Worm (Caenorhabditis elegans) whole organism, late embryonic: Measurements from ENCODE around the gene W10G11.2.

ENCODE experiments used
- C38D4.7 ChIP-seq: fragments of 200-800 bp; sonication (Bioruptor generic); optimal IDR thresholded peaks from 2 replicates; lab custom pipeline; 2018; ENCODE audit warnings: mild to moderate bottlenecking, missing genetic modification characterization, moderate library complexity, missing compliant biosample characterization
- K09A11.1 ChIP-seq: sonication (generic microtip); optimal IDR thresholded peaks from 2 replicates; lab custom pipeline; 2017; ENCODE audit warnings: antibody characterized with exemption, mild to moderate bottlenecking, missing genetic modification characterization, missing compliant biosample characterization; ENCODE audit not compliant: insufficient read depth
- T23F11.4 ChIP-seq: fragments of 200-800 bp; sonication (Bioruptor generic); optimal IDR thresholded peaks from 2 replicates; lab custom pipeline; 2018; ENCODE audit warnings: mild to moderate bottlenecking, missing genetic modification characterization, missing compliant biosample characterization
- Y22D7AL.16 ChIP-seq: sonication (generic microtip); optimal IDR thresholded peaks from 2 replicates; lab custom pipeline; 2016; ENCODE audit warnings: missing genetic modification characterization, missing compliant biosample characterization
- ceh-19 ChIP-seq: fragments of 200-800 bp; sonication (Bioruptor generic); optimal IDR thresholded peaks from 2 replicates; lab custom pipeline; 2018; ENCODE audit warnings: mild to moderate bottlenecking, missing genetic modification characterization, missing compliant biosample characterization
- ceh-2 ChIP-seq: sonication (generic microtip); optimal IDR thresholded peaks from 2 replicates; lab custom pipeline; 2016; ENCODE audit warnings: missing genotype, missing genetic modification characterization, missing compliant biosample characterization
- ceh-22 ChIP-seq: sonication (generic microtip); optimal IDR thresholded peaks from 2 replicates; lab custom pipeline; 2017; ENCODE audit warnings: missing biosample characterization, missing genetic modification characterization
- ceh-31 ChIP-seq: sonication (generic microtip); optimal IDR thresholded peaks from 2 replicates; lab custom pipeline; 2016; ENCODE audit warnings: missing genetic modification characterization, missing compliant biosample characterization
- ceh-34 ChIP-seq: sonication (generic microtip); optimal IDR thresholded peaks from 2 replicates; lab custom pipeline; 2016; ENCODE audit warnings: mild to moderate bottlenecking, missing genetic modification characterization, missing compliant biosample characterization
- ceh-48 ChIP-seq: sonication (generic microtip); optimal IDR thresholded peaks from 2 replicates; lab custom pipeline; 2016; ENCODE audit warnings: missing genetic modification characterization, inconsistent platforms, missing compliant biosample characterization
- ceh-6 ChIP-seq: fragments of 200-800 bp; sonication (Bioruptor generic); optimal IDR thresholded peaks from 2 replicates; lab custom pipeline; 2018; ENCODE audit warnings: mild to moderate bottlenecking, missing genetic modification characterization, missing compliant biosample characterization
- ceh-9 ChIP-seq: sonication (generic microtip); optimal IDR thresholded peaks from 2 replicates; lab custom pipeline; 2016; ENCODE audit warnings: mild to moderate bottlenecking, missing genetic modification characterization, inconsistent platforms, missing compliant biosample characterization
- che-1 ChIP-seq: sonication (generic microtip); optimal IDR thresholded peaks from 2 replicates; lab custom pipeline; 2016; ENCODE audit warnings: mild to moderate bottlenecking, missing genetic modification characterization, missing compliant biosample characterization
- dmd-4 ChIP-seq: sonication (generic microtip); optimal IDR thresholded peaks from 2 replicates; lab custom pipeline; 2016; ENCODE audit warnings: borderline replicate concordance, missing genetic modification characterization, missing compliant biosample characterization
- dve-1 ChIP-seq: sonication (generic microtip); optimal IDR thresholded peaks from 2 replicates; lab custom pipeline; 2017; ENCODE audit warnings: antibody characterized with exemption, mild to moderate bottlenecking, missing genetic modification characterization, missing compliant biosample characterization
- elt-2 ChIP-seq: sonication (generic microtip); optimal IDR thresholded peaks from 2 replicates; lab custom pipeline; 2016; ENCODE audit warnings: missing genetic modification reagents, missing genetic modification characterization, missing compliant biosample characterization
- elt-4 ChIP-seq: sonication (generic microtip); optimal IDR thresholded peaks from 2 replicates; lab custom pipeline; 2016; ENCODE audit warnings: missing genetic modification characterization, missing compliant biosample characterization
- ets-4 ChIP-seq: sonication (generic microtip); optimal IDR thresholded peaks from 2 replicates; lab custom pipeline; 2016; ENCODE audit warnings: missing genetic modification characterization, missing compliant biosample characterization
- eyg-1 ChIP-seq: sonication (generic microtip); optimal IDR thresholded peaks from 2 replicates; lab custom pipeline; 2016; ENCODE audit warnings: missing genotype, missing genetic modification characterization, missing compliant biosample characterization
- fax-1 ChIP-seq: sonication (generic microtip); optimal IDR thresholded peaks from 2 replicates; lab custom pipeline; 2016; ENCODE audit warnings: missing genotype, missing genetic modification characterization, missing compliant biosample characterization
- fkh-10 ChIP-seq: fragments of 150-350 bp; optimal IDR thresholded peaks from 2 replicates; lab custom pipeline; 2014; ENCODE audit warnings: missing biosample characterization, missing genetic modification reagents, missing genetic modification characterization
- fkh-6 ChIP-seq: sonication (generic microtip); optimal IDR thresholded peaks from 2 replicates; lab custom pipeline; 2016; ENCODE audit warnings: missing genetic modification characterization, missing compliant biosample characterization
- hlh-13 ChIP-seq: fragments of 200-800 bp; sonication (Bioruptor generic); optimal IDR thresholded peaks from 2 replicates; lab custom pipeline; 2018; ENCODE audit warnings: mild to moderate bottlenecking, missing genetic modification characterization, missing compliant biosample characterization
- hlh-15 ChIP-seq: sonication (generic microtip); optimal IDR thresholded peaks from 2 replicates; lab custom pipeline; 2016; ENCODE audit warnings: missing genetic modification characterization, missing compliant biosample characterization
- hlh-30 ChIP-seq: sonication (generic microtip); optimal IDR thresholded peaks from 2 replicates; lab custom pipeline; 2017; ENCODE audit warnings: antibody characterized with exemption, missing genetic modification characterization, missing compliant biosample characterization; ENCODE audit not compliant: insufficient read depth
- lim-6 ChIP-seq: sonication (generic microtip); optimal IDR thresholded peaks from 2 replicates; lab custom pipeline; 2016; ENCODE audit warnings: missing genetic modification characterization, missing compliant biosample characterization
- madf-2 ChIP-seq: sonication (generic microtip); optimal IDR thresholded peaks from 2 replicates; lab custom pipeline; 2017; ENCODE audit warnings: missing genetic modification characterization, missing compliant biosample characterization
- mec-3 ChIP-seq: sonication (generic microtip); optimal IDR thresholded peaks from 2 replicates; lab custom pipeline; 2016; ENCODE audit warnings: borderline replicate concordance, missing genetic modification characterization, missing compliant biosample characterization
- nfya-1 ChIP-seq: sonication (generic microtip); optimal IDR thresholded peaks from 2 replicates; lab custom pipeline; 2017; ENCODE audit warnings: missing genetic modification characterization, mild to moderate bottlenecking, missing compliant biosample characterization, antibody characterized with exemption, moderate library complexity
- npax-4 ChIP-seq: sonication (generic microtip); optimal IDR thresholded peaks from 2 replicates; lab custom pipeline; 2016; ENCODE audit warnings: missing genetic modification characterization, missing compliant biosample characterization
- odd-2 ChIP-seq: sonication (generic microtip); optimal IDR thresholded peaks from 2 replicates; lab custom pipeline; 2017; ENCODE audit warnings: antibody characterized with exemption, mild to moderate bottlenecking, missing genetic modification characterization, missing compliant biosample characterization
- pag-3 ChIP-seq: sonication (generic microtip); optimal IDR thresholded peaks from 2 replicates; lab custom pipeline; 2016; ENCODE audit warnings: missing compliant biosample characterization, missing genetic modification characterization, borderline replicate concordance
- pha-4 ChIP-seq: fragments of 150-350 bp; optimal IDR thresholded peaks from 2 replicates; lab custom pipeline; 2018; ENCODE audit warnings: missing biosample characterization, missing genetic modification reagents, missing genetic modification characterization
- pqm-1 ChIP-seq: sonication (generic microtip); optimal IDR thresholded peaks from 2 replicates; lab custom pipeline; 2016; ENCODE audit warnings: missing genetic modification characterization, missing compliant biosample characterization
- ref-2 ChIP-seq: sonication (generic microtip); optimal IDR thresholded peaks from 2 replicates; lab custom pipeline; 2016; ENCODE audit warnings: missing genetic modification characterization, missing compliant biosample characterization
- rnt-1 ChIP-seq: sonication (generic microtip); optimal IDR thresholded peaks from 2 replicates; lab custom pipeline; 2016; ENCODE audit warnings: missing genetic modification characterization, missing compliant biosample characterization
- sdc-2 ChIP-seq: sonication (generic microtip); optimal IDR thresholded peaks from 2 replicates; lab custom pipeline; 2016; ENCODE audit warnings: missing genotype, missing genetic modification characterization, missing compliant biosample characterization
- sox-2 ChIP-seq: fragments of 200-800 bp; sonication (Bioruptor generic); IDR thresholded peaks from 2 replicates; pipeline ENCODE4 v1.3.6; 2022; ENCODE audit warnings: missing genetic modification reagents, missing genetic modification characterization, missing compliant biosample characterization
- sox-4 ChIP-seq: sonication (generic microtip); optimal IDR thresholded peaks from 2 replicates; lab custom pipeline; 2017; ENCODE audit warnings: mild to moderate bottlenecking, missing genetic modification characterization, inconsistent platforms, missing compliant biosample characterization
- tbx-2 ChIP-seq: sonication (generic microtip); optimal IDR thresholded peaks from 2 replicates; lab custom pipeline; 2016; ENCODE audit warnings: missing genetic modification characterization, missing compliant biosample characterization
- tbx-7 ChIP-seq: sonication (generic microtip); optimal IDR thresholded peaks from 2 replicates; lab custom pipeline; 2016; ENCODE audit warnings: missing genotype, missing genetic modification characterization, missing compliant biosample characterization
- ttx-3 ChIP-seq: sonication (generic microtip); optimal IDR thresholded peaks from 2 replicates; lab custom pipeline; 2016; ENCODE audit warnings: missing genetic modification reagents, missing genetic modification characterization, missing compliant biosample characterization
- unc-42 ChIP-seq: sonication (generic microtip); optimal IDR thresholded peaks from 2 replicates; lab custom pipeline; 2016; ENCODE audit warnings: missing genotype, missing genetic modification characterization, missing compliant biosample characterization
- unc-55 ChIP-seq: sonication (generic microtip); optimal IDR thresholded peaks from 2 replicates; lab custom pipeline; 2017; ENCODE audit warnings: missing biosample characterization, missing genetic modification reagents, missing genetic modification characterization
- unc-86 ChIP-seq: sonication (generic microtip); optimal IDR thresholded peaks from 2 replicates; lab custom pipeline; 2016; ENCODE audit warnings: missing genetic modification characterization, missing compliant biosample characterization
- ztf-16 ChIP-seq: sonication (generic microtip); optimal IDR thresholded peaks from 2 replicates; lab custom pipeline; 2017; ENCODE audit warnings: missing genetic modification characterization, missing compliant biosample characterization

W10G11.2 gene

ce11 chrII:3520988-3521850 is 40.2 kb downstream of the W10G11.2 start, which contains the start of gene W09G10.9 (continued):
- TF ChIP-seq sox-2: peak; percentile 88
- peak; percentile 65 for TF ChIP-seq fax-1 (tag; lab: Kevin White, UChicago)
- no peak for TF ChIP-seq fkh-10 (GFP tag; lab: Kevin White, UChicago)
- peak; percentile 39 for TF ChIP-seq ceh-31 (tag; lab: Kevin White, UChicago)
- peak; percentile 76 for TF ChIP-seq madf-2 (tag; lab: Kevin White, UChicago)
- no peak for TF ChIP-seq pqm-1
- no peak for TF ChIP-seq tbx-7 (tag; lab: Kevin White, UChicago)
- TF ChIP-seq dmd-4: peak; percentile 70
- TF ChIP-seq hlh-15 (tag; lab: Kevin White, UChicago): peak; percentile 49
- TF ChIP-seq ttx-3 (tag; lab: Kevin White, UChicago): peak; percentile 68
- TF ChIP-seq elt-2 (tag; lab: Kevin White, UChicago): peak; percentile 84
- peak; percentile 26 for TF ChIP-seq K09A11.1
- peak; percentile 75 for TF ChIP-seq unc-86 (tag; lab: Kevin White, UChicago)
- peak; percentile 59 for TF ChIP-seq ceh-22 (tag; lab: Kevin White, UChicago)
- peak; percentile 50 for TF ChIP-seq ceh-2 (tag; lab: Kevin White, UChicago)
- peak; percentile 40 for TF ChIP-seq npax-4 (tag; lab: Kevin White, UChicago)
- TF ChIP-seq mec-3 (tag; lab: Kevin White, UChicago): no peak
- TF ChIP-seq ceh-9 (tag; lab: Kevin White, UChicago): peak; percentile 6
- peak; percentile 54 for TF ChIP-seq hlh-13 (GFP tag; lab: Kevin White, UChicago)
- TF ChIP-seq T23F11.4 (GFP tag; lab: Kevin White, UChicago): peak; percentile 56
- TF ChIP-seq ets-4 (tag; lab: Kevin White, UChicago): no peak
- peak; percentile 74 for TF ChIP-seq che-1 (tag; lab: Kevin White, UChicago)
- TF ChIP-seq ceh-6: peak; percentile 83
- peak; percentile 80 for TF ChIP-seq tbx-2 (tag; lab: Kevin White, UChicago)
- TF ChIP-seq ceh-19 (GFP tag; lab: Kevin White, UChicago): peak; percentile 77
- peak; percentile 63 for TF ChIP-seq C38D4.7 (GFP tag; lab: Kevin White, UChicago)
- peak; percentile 62 for TF ChIP-seq ceh-34 (tag; lab: Kevin White, UChicago)
- TF ChIP-seq pha-4: no peak
- TF ChIP-seq fkh-6 (tag; lab: Kevin White, UChicago): peak; percentile 66
- TF ChIP-seq unc-42 (tag; lab: Kevin White, UChicago): no peak
- TF ChIP-seq eyg-1: peak; percentile 49
- no peak for TF ChIP-seq pag-3 (tag; lab: Kevin White, UChicago)
- peak; percentile 5 for TF ChIP-seq hlh-30 (tag; lab: Kevin White, UChicago)
- peak; percentile 55 for TF ChIP-seq Y22D7AL.16 (tag; lab: Kevin White, UChicago)
- TF ChIP-seq ceh-48 (tag; lab: Kevin White, UChicago): peak; percentile 62
- TF ChIP-seq ref-2 (tag; lab: Kevin White, UChicago): peak; percentile 65

- TF ChIP-seq ref-2 (tag; lab: Kevin White, UChicago) (peak; percentile 81), unc-55 (GFP tag; lab: Kevin White, UChicago) (no peak), ceh-22 (tag; lab: Kevin White, UChicago) (no peak), ceh-48 (tag; lab: Kevin White, UChicago) (peak; percentile 53), ceh-34 (tag; lab: Kevin White, UChicago) (peak; percentile 51), elt-4 (tag; lab: Kevin White, UChicago) (peak; percentile 9), ttx-3 (tag; lab: Kevin White, UChicago) (peak; percentile 60), ceh-9 (tag; lab: Kevin White, UChicago) (peak; percentile 27), npax-4 (tag; lab: Kevin White, UChicago) (peak; percentile 46), hlh-15 (tag; lab: Kevin White, UChicago) (peak; percentile 37), sox-4 (peak; percentile 65), lim-6 (tag; lab: Kevin White, UChicago) (peak; percentile 43), tbx-7 (tag; lab: Kevin White, UChicago) (peak; percentile 59), dve-1 (peak; percentile 88), sdc-2 (peak; percentile 57), pqm-1 (peak; percentile 80), nfya-1 (tag; lab: Kevin White, UChicago) (peak; percentile 64), pag-3 (tag; lab: Kevin White, UChicago) (peak; percentile 19), che-1 (tag; lab: Kevin White, UChicago) (peak; percentile 75), rnt-1 (tag; lab: Kevin White, UChicago) (peak; percentile 34), madf-2 (tag; lab: Kevin White, UChicago) (peak; percentile 77), K09A11.1 (peak; percentile 69), ztf-16 (tag; lab: Kevin White, UChicago) (peak; percentile 45), odd-2 (tag; lab: Kevin White, UChicago) (peak; percentile 58), T23F11.4 (GFP tag; lab: Kevin White, UChicago) (peak; percentile 1)
Measured at ce11 chrII:3518961-3519544, 42.4 kb downstream of the W10G11.2 start, which contains the start of gene clec-126. Gene clec-126 (plus strand): TSS chrII:3519494.
